Worm (Caenorhabditis elegans): Measurements from ENCODE around the gene B0496.2.

Gene B0496.2

DNA sequence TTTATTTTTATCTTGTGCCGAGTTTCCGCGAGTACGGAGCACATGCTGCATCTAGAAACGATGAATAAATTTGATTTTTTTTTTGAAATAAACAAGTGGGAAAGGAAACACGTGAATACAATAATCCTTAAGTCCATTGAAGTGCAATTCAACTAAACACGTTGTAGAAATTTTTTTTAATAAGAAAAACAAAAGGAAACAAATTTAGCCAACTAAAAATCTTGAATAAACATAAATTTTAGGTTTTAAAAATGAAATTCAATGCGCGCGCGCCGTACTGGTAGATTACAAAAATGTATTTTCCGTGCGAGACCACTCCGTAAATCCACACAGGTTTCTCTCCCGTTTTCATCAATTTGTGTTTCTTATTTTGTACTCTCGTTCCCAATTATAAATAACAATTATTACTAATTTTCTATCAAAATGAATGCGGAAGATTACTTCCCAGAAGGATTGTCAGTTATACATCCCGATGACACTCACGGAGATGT is 25.5 kb downstream of the B0496.2 start, which contains the start of the genes plk-3 and F55G1.6 (continued):
- TF ChIP-seq T26A5.8 (tag; optimal IDR thresholded peaks at IDR 0.05): no peak
- TF ChIP-seq aptf-2 (GFP tag; conservative IDR thresholded peaks at IDR 0.05): no peak
- TF ChIP-seq nhr-27 (tag; optimal IDR thresholded peaks at IDR 0.05): no peak
- TF ChIP-seq Y67H2A.10 (GFP tag; conservative IDR thresholded peaks at IDR 0.05): no peak
- no peak for TF ChIP-seq akir-1 (GFP tag; optimal IDR thresholded peaks at IDR 0.05)
- TF ChIP-seq ztf-18 (tag; optimal IDR thresholded peaks at IDR 0.05): no peak
- TF ChIP-seq sea-2 (GFP tag; IDR thresholded peaks at IDR 0.05): no peak
- TF ChIP-seq F22D6.2 (tag; optimal IDR thresholded peaks at IDR 0.05): no peak
- TF ChIP-seq ekl-4 (GFP tag; IDR thresholded peaks at IDR 0.05): no peak
- no peak for TF ChIP-seq let-607 (tag; optimal IDR thresholded peaks at IDR 0.05)
- no peak for TF ChIP-seq unc-130 (GFP tag; optimal IDR thresholded peaks at IDR 0.05)
- no peak for TF ChIP-seq ceh-79 (tag; optimal IDR thresholded peaks at IDR 0.05)
- TF ChIP-seq T07F8.4 (tag; optimal IDR thresholded peaks at IDR 0.05): no peak
- peak; percentile 63 for TF ChIP-seq xnd-1 (tag; optimal IDR thresholded peaks at IDR 0.05)
- peak; percentile 44 for TF ChIP-seq F49E8.2 (tag; optimal IDR thresholded peaks at IDR 0.05; ENCODE audit: insufficient read depth)
- peak; percentile 52; the same call in 1 of the 2 replicates for TF ChIP-seq B0019.2 (GFP tag; conservative IDR thresholded peaks at IDR 0.05)
- peak; percentile 11 for TF ChIP-seq him-1 (tag; optimal IDR thresholded peaks at IDR 0.05)
- TF ChIP-seq lsl-1 (GFP tag; optimal IDR thresholded peaks at IDR 0.05): peak; percentile 80
- peak; percentile 73 for TF ChIP-seq madf-8 (GFP tag; conservative IDR thresholded peaks at IDR 0.05)
- peak; percentile 24; the same call in 1 of the 2 replicates for TF ChIP-seq rcor-1 (GFP tag; IDR thresholded peaks at IDR 0.05)
- no peak for TF ChIP-seq F55B11.4 (tag; optimal IDR thresholded peaks at IDR 0.05; ENCODE audit: borderline replicate concordance, insufficient read depth)
- no peak for TF ChIP-seq ccch-3 (GFP tag; optimal IDR thresholded peaks at IDR 0.05)
- TF ChIP-seq somi-1 (GFP tag; optimal IDR thresholded peaks at IDR 0.05): no peak
- TF ChIP-seq nhr-80 (tag; optimal IDR thresholded peaks at IDR 0.05): no peak
- TF ChIP-seq bed-1 (GFP tag; IDR thresholded peaks at IDR 0.05): no peak
- no peak for TF ChIP-seq F10E7.11 (tag; optimal IDR thresholded peaks at IDR 0.05)
- TF ChIP-seq snpc-3.4 (tag; optimal IDR thresholded peaks at IDR 0.05): peak; percentile 53
- no peak for TF ChIP-seq Y53G8AR.9 (GFP tag; conservative IDR thresholded peaks at IDR 0.05)
- TF ChIP-seq F33H1.4 (GFP tag; IDR thresholded peaks at IDR 0.05): peak; percentile 89
- peak; percentile 10 for TF ChIP-seq tbp1 (GFP tag; optimal IDR thresholded peaks at IDR 0.05)
- peak; percentile 12; the same call in 1 of the 2 replicates for TF ChIP-seq hmg-1.2 (GFP tag; IDR thresholded peaks at IDR 0.05)
- TF ChIP-seq sdz-38 (tag; optimal IDR thresholded peaks at IDR 0.05): no peak
- no peak for TF ChIP-seq hrde-1 (tag; optimal IDR thresholded peaks at IDR 0.05; ENCODE audit: borderline replicate concordance)
- TF ChIP-seq let-526 (GFP tag; IDR thresholded peaks at IDR 0.05): no peak
- TF ChIP-seq die-1 (tag; optimal IDR thresholded peaks at IDR 0.05): no peak

DNA sequence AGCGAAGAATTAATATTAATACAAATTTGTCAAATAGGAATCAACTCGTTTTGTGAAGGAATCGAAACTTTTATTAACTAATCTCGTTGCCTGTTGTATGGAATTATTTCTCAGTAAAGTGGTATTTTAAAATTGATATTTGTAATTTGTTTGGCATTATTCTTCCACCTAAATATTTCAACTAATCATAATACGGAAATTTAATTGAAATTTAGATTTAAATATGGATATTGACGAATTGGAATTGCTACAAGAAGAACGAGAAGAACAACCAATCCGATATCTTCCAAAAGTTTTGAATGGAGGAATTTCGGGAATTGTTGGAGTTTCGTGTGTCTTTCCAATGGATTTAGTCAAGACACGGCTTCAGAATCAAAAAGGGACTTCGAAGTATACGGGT is 27.2 kb downstream of the B0496.2 start, which contains the start of gene slc-25A18.2:
TSS of gene slc-25A18.2 (plus strand) at position 216 of the 400 bp plus-strand sequence.
- TF ChIP-seq F37B4.10 (GFP tag; IDR thresholded peaks at IDR 0.05) (no peak), ama-1 (optimal IDR thresholded peaks at IDR 0.05) (no peak), ama-1 (GFP tag; optimal IDR thresholded peaks at IDR 0.05) (no peak), F49E8.2 (tag; optimal IDR thresholded peaks at IDR 0.05; ENCODE audit: insufficient read depth) (no peak), mcd-1 (GFP tag; IDR thresholded peaks at IDR 0.05) (no peak), egrh-3 (GFP tag; IDR thresholded peaks at IDR 0.05) (no peak), lin-35 (GFP tag; optimal IDR thresholded peaks at IDR 0.05) (no peak), ceh-58 (GFP tag; IDR thresholded peaks at IDR 0.05) (no peak), F23B12.7 (tag; optimal IDR thresholded peaks at IDR 0.05; ENCODE audit: insufficient read depth) (no peak), mel-28 (tag; optimal IDR thresholded peaks at IDR 0.05; ENCODE audit: borderline replicate concordance) (no peak), attf-6 (GFP tag; IDR thresholded peaks at IDR 0.05) (no peak)

All from whole organism, young adult.